Fruit fly (Drosophila melanogaster): ENCODE data around the gene kirre.

- TF ChIP-seq CG32006 (GFP tag; optimal IDR thresholded peaks at IDR 0.05) = no peak
- no peak for TF ChIP-seq Hr38 (GFP tag; optimal IDR thresholded peaks at IDR 0.05)
- TF ChIP-seq Sox14 (GFP tag; optimal IDR thresholded peaks at IDR 0.05) = no peak
- TF ChIP-seq Met (GFP tag; optimal IDR thresholded peaks at IDR 0.05) = no peak
- no peak for TF ChIP-seq CG11294 (GFP tag; IDR thresholded peaks at IDR 0.05)
- no peak for TF ChIP-seq Smox (GFP tag; optimal IDR thresholded peaks at IDR 0.05)
- no peak for TF ChIP-seq svp (GFP tag)
- no peak for TF ChIP-seq Eip78C (GFP tag)
These were observed 417.0 kb downstream of the kirre start for dm6 chrX:3157048-3157703.

Data from whole organism, prepupa.